Fruit fly (Drosophila melanogaster) whole organism, adult: ENCODE data around the gene Cdep.
A peak's percentile ranks its signal among the peaks of the same experiment; 100 is the strongest.

Experiments
- CG11617 ChIP-seq: fragments of 200-800 bp; sonication (Bioruptor generic); optimal IDR thresholded peaks from 2 replicates; lab custom pipeline; 2017; ENCODE audit warnings: mild to moderate bottlenecking, missing biosample characterization, missing genetic modification reagents, missing genetic modification characterization
- CG12768 ChIP-seq: fragments of 200-800 bp; sonication (Bioruptor generic); optimal IDR thresholded peaks from 2 replicates; lab custom pipeline; 2017; ENCODE audit warnings: missing biosample characterization, missing genetic modification characterization, mild to moderate bottlenecking, moderate library complexity, missing genetic modification reagents
- CG14711 ChIP-seq: fragments of 200-800 bp; sonication (Bioruptor generic); optimal IDR thresholded peaks from 2 replicates; lab custom pipeline; 2018; ENCODE audit warnings: missing biosample characterization, mild to moderate bottlenecking, missing genetic modification characterization, moderate library complexity
- CG1620 ChIP-seq: fragments of 200-800 bp; sonication (Bioruptor generic); optimal IDR thresholded peaks from 2 replicates; lab custom pipeline; 2016; ENCODE audit warnings: missing biosample characterization, missing genetic modification characterization
- CG33017 ChIP-seq: fragments of 200-800 bp; sonication (Bioruptor generic); optimal IDR thresholded peaks from 2 replicates; lab custom pipeline; 2018; ENCODE audit warnings: missing biosample characterization, mild to moderate bottlenecking, missing genetic modification characterization, moderate library complexity
- CG5204 ChIP-seq: fragments of 200-800 bp; sonication (Bioruptor generic); optimal IDR thresholded peaks from 2 replicates; lab custom pipeline; 2016; ENCODE audit warnings: missing biosample characterization, missing genetic modification characterization
- CG7045 ChIP-seq: fragments of 200-800 bp; sonication (Bioruptor generic); optimal IDR thresholded peaks from 2 replicates; lab custom pipeline; 2017; ENCODE audit warnings: missing biosample characterization, mild to moderate bottlenecking, missing genetic modification characterization
- Clk ChIP-seq: fragments of 200-800 bp; sonication (Bioruptor generic); optimal IDR thresholded peaks from 2 replicates; lab custom pipeline; 2017; ENCODE audit warnings: missing biosample characterization, missing genetic modification characterization
- Hr96 ChIP-seq: fragments of 200-800 bp; sonication (Bioruptor generic); optimal IDR thresholded peaks from 2 replicates; lab custom pipeline; 2016; ENCODE audit warnings: missing biosample characterization, missing genetic modification characterization
- Mnt ChIP-seq: fragments of 200-800 bp; sonication (Bioruptor generic); optimal IDR thresholded peaks from 2 replicates; lab custom pipeline; 2016; ENCODE audit warnings: missing biosample characterization, mild to moderate bottlenecking, missing genetic modification characterization
- bab1 ChIP-seq: fragments of 200-800 bp; sonication (Bioruptor generic); optimal IDR thresholded peaks from 3 replicates; lab custom pipeline; 2019; ENCODE audit warnings: missing biosample characterization, mild to moderate bottlenecking, missing genetic modification characterization, moderate library complexity
- cic ChIP-seq: fragments of 200-800 bp; sonication (Bioruptor generic); optimal IDR thresholded peaks from 2 replicates; lab custom pipeline; 2017; ENCODE audit warnings: missing biosample characterization, mild to moderate bottlenecking, missing genetic modification characterization, moderate library complexity
- cnc ChIP-seq, 2 experiments: fragments of >200 bp; optimal IDR thresholded peaks; 2 replicates each; lab custom pipeline; 2017
- kay ChIP-seq: fragments of 200-800 bp; sonication (Bioruptor generic); peaks from one replicate; lab custom pipeline; 2016; ENCODE audit warnings: missing biosample characterization, missing genetic modification characterization, borderline replicate concordance
- ovo ChIP-seq: fragments of 200-800 bp; sonication (Bioruptor generic); optimal IDR thresholded peaks from 2 replicates; lab custom pipeline; 2016; ENCODE audit warnings: missing biosample characterization, missing genetic modification characterization
- pad ChIP-seq: fragments of 200-800 bp; sonication (Bioruptor generic); optimal IDR thresholded peaks from 3 replicates; lab custom pipeline; 2017; ENCODE audit warnings: missing biosample characterization, missing genetic modification characterization, mild to moderate bottlenecking, moderate library complexity, missing genetic modification reagents
- tj ChIP-seq: fragments of 200-800 bp; sonication (Bioruptor generic); optimal IDR thresholded peaks from 3 replicates; lab custom pipeline; 2017; ENCODE audit warnings: missing biosample characterization, mild to moderate bottlenecking, missing genetic modification characterization, moderate library complexity
- toe ChIP-seq: fragments of 200-800 bp; sonication (Bioruptor generic); optimal IDR thresholded peaks from 2 replicates; lab custom pipeline; 2016; ENCODE audit warnings: missing biosample characterization, missing genetic modification characterization

Gene Cdep

dm6 chr3R:4900435-4900834 is 9.9 kb upstream of the Cdep start:
- no peak for TF ChIP-seq CG7045 (GFP tag; lab: Kevin White, UChicago)
- no peak for TF ChIP-seq pad (GFP tag; lab: Kevin White, UChicago)
- no peak for TF ChIP-seq cic
- TF ChIP-seq ovo (GFP tag; lab: Kevin White, UChicago), result no peak
- TF ChIP-seq Hr96 (GFP tag; lab: Kevin White, UChicago), result no peak
- no peak for TF ChIP-seq CG33017 (tag; lab: Kevin White, UChicago)
- no peak for TF ChIP-seq CG1620
- no peak for TF ChIP-seq toe (GFP tag; lab: Kevin White, UChicago)
- no peak for TF ChIP-seq tj
- TF ChIP-seq Clk (GFP tag; lab: Kevin White, UChicago), result no peak
- TF ChIP-seq CG14711, result no peak
- TF ChIP-seq CG12768 (GFP tag; lab: Kevin White, UChicago), result no peak
- no peak for TF ChIP-seq kay

- no peak for TF ChIP-seq pad (GFP tag; lab: Kevin White, UChicago)
- TF ChIP-seq CG5204 (GFP tag; lab: Kevin White, UChicago), result no peak
Measured at dm6 chr3R:4901189-4901588, 9.2 kb upstream of the Cdep start.

- TF ChIP-seq Mnt (GFP tag; lab: Kevin White, UChicago), result no peak
- no peak for TF ChIP-seq toe (GFP tag; lab: Kevin White, UChicago)
- no peak for TF ChIP-seq CG1620
- TF ChIP-seq CG12768 (GFP tag; lab: Kevin White, UChicago), result no peak
- TF ChIP-seq kay, result no peak
- TF ChIP-seq cnc (optimal IDR thresholded peaks at IDR 0.05; lab: Kevin White, UChicago), result no peak
- no peak for TF ChIP-seq tj
- no peak for TF ChIP-seq bab1 (GFP tag; lab: Kevin White, UChicago)
Measured at dm6 chr3R:4901782-4902181, 8.6 kb upstream of the Cdep start.

dm6 chr3R:4903565-4903964 is 6.8 kb upstream of the Cdep start:
- TF ChIP-seq tj (no peak), CG11617 (GFP tag; lab: Kevin White, UChicago) (no peak), ovo (GFP tag; lab: Kevin White, UChicago) (no peak), Mnt (GFP tag; lab: Kevin White, UChicago) (no peak), cnc (optimal IDR thresholded peaks at IDR 0.05; lab: Kevin White, UChicago) (no peak), pad (GFP tag; lab: Kevin White, UChicago) (no peak), toe (GFP tag; lab: Kevin White, UChicago) (no peak), CG1620 (no peak), kay (no peak), cic (no peak)

dm6 chr3R:4904844-4905243 is 5.5 kb upstream of the Cdep start:
- TF ChIP-seq CG7045 (GFP tag; lab: Kevin White, UChicago), result no peak

dm6 chr3R:4905764-4906626 is 4.4 kb upstream of the Cdep start, which contains the start of gene Gnf1:
TSS of gene Gnf1 (plus strand) at chr3R:4906622.
- peak; percentile 72 for TF ChIP-seq kay
- TF ChIP-seq cic, result no peak
- no peak for TF ChIP-seq Clk (GFP tag; lab: Kevin White, UChicago)

dm6 chr3R:4906627-4906940 is 3.8 kb upstream of the Cdep start:
- no peak for TF ChIP-seq pad (GFP tag; lab: Kevin White, UChicago)
- TF ChIP-seq Clk (GFP tag; lab: Kevin White, UChicago), result no peak
- TF ChIP-seq bab1 (GFP tag; lab: Kevin White, UChicago), result peak; percentile 14
- no peak for TF ChIP-seq cnc (optimal IDR thresholded peaks at IDR 0.05; lab: Kevin White, UChicago)
- no peak for TF ChIP-seq Hr96 (GFP tag; lab: Kevin White, UChicago)
- TF ChIP-seq ovo (GFP tag; lab: Kevin White, UChicago), result no peak
- TF ChIP-seq kay, result no peak
- no peak for TF ChIP-seq CG12768 (GFP tag; lab: Kevin White, UChicago)

- no peak for TF ChIP-seq CG5204 (GFP tag; lab: Kevin White, UChicago)
- peak; percentile 35 for TF ChIP-seq Clk (GFP tag; lab: Kevin White, UChicago)
- TF ChIP-seq CG12768 (GFP tag; lab: Kevin White, UChicago), result peak; percentile 49
- no peak for TF ChIP-seq Mnt (GFP tag; lab: Kevin White, UChicago)
- TF ChIP-seq CG1620, result peak; percentile 5
- no peak for TF ChIP-seq CG33017 (tag; lab: Kevin White, UChicago)
- TF ChIP-seq ovo (GFP tag; lab: Kevin White, UChicago), result peak; percentile 89
- peak; percentile 44 for TF ChIP-seq cic
- TF ChIP-seq pad (GFP tag; lab: Kevin White, UChicago), result peak; percentile 87
Measured at dm6 chr3R:4910839-4911341, 538 bp downstream of the Cdep start.
